Worm (Caenorhabditis elegans) whole organism, dauer: ENCODE measurements around the gene R03G8.1.

ENCODE experiments used
- unc-62 ChIP-seq: sonication (generic microtip); optimal IDR thresholded peaks from 2 replicates; lab custom pipeline; 2017; ENCODE audit warnings: missing biosample characterization, missing genetic modification reagents, missing genetic modification characterization

R03G8.1 gene

DNA sequence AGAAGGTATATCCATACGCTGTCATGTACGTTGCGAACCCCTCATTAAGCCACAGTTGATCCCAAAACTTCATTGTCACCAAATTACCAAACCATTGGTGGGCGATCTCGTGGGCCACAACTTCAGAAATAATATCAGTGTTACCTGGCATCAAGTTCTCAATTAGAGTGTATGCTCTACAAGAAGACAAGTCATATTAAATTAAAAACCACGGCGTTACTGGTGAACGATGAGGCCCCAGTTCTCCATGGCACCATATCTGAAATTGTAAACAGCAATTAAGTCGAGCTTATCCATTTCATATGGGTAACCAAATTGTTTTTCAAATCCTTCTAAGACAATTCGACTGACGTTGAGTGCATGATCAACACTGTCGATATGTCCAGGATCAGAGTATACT is 18.5 kb downstream of the R03G8.1 start:
- TF ChIP-seq unc-62 (GFP tag; lab: Kevin White, UChicago), result no peak

ce11 chrX:13104966-13105365 is 20.6 kb downstream of the R03G8.1 start, which contains the start of gene F17H10.1:
TSS of gene F17H10.1 (plus strand) at chrX:13105241.
- no peak for TF ChIP-seq unc-62 (GFP tag; lab: Kevin White, UChicago)

DNA sequence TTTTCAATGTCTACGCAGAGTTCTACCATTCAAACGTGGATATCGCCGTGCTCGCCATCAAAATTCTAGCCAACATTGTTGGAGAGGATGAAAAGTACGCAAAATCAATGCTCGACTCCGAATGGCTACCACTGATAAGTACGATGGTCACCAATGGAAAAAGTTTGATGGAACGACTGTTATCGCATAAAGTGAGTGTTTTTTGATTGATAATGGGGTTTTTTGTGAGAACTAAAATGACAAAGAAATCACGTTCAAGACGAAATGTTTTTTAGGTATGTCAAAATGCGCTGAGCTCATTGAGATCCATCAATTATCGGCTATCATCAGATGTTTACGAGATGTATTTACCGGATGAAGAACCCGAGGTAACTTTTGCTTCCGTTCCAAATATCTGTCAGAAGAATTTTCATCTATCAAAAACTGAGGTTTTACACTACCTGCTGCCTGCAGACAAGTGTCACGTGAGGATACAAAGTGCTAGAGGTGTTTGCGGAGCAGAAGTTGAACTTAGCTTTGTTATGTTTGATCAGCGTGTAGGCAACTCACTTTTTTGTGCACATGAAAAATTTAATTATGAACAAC is 21.9 kb downstream of the R03G8.1 start:
- no peak for TF ChIP-seq unc-62 (GFP tag; lab: Kevin White, UChicago)

DNA sequence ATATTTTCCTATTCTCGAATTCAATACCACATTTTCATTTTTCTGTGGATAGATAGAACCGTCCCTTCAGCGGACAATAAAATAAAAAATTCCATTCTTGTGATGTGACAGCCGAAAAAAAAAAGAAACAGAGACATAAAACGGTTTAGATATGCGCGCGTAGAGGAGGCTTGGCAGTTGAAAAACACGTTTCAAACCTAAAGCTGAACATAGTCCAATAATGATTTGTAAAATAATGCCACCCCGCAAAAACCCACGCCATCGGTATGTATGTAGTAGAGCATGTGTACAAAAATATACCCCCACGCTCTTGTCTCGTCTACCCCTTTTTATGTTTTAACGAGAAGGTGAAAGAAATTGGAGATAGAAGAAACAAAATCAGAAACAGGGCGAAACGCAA is 24.3 kb downstream of the R03G8.1 start:
- no peak for TF ChIP-seq unc-62 (GFP tag; lab: Kevin White, UChicago)

- no peak for TF ChIP-seq unc-62 (GFP tag; lab: Kevin White, UChicago)
Observed at ce11 chrX:13110004-13110403, 25.6 kb downstream of the R03G8.1 start.

DNA sequence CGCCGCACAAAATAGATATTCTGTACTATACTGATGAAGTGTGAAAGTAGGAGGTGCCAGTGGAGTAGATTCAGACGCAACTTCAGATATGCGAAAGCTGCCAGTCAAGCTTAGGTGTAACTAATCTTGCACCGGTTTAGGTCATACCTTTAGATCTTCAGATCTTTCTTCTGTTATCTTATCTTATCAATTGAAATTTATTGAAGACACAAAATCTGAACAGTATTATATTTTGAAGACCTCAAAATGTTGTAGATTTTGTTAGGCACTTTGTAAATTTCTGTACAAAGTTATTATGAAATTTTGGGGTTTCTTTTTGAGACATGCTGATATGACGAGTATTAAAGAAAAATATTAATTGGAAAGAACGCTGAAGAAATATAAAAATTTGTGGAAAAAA is 28.3 kb downstream of the R03G8.1 start:
- no peak for TF ChIP-seq unc-62 (GFP tag; lab: Kevin White, UChicago)

- TF ChIP-seq unc-62 (GFP tag; lab: Kevin White, UChicago), result no peak
Observed at ce11 chrX:13113457-13113856, 29.1 kb downstream of the R03G8.1 start, which contains the start of gene F17H10.2. TSS of gene F17H10.2 (plus strand) at chrX:13113772.

- TF ChIP-seq unc-62 (GFP tag; lab: Kevin White, UChicago), result no peak
Observed at ce11 chrX:13115694-13116093, 31.3 kb downstream of the R03G8.1 start.

DNA sequence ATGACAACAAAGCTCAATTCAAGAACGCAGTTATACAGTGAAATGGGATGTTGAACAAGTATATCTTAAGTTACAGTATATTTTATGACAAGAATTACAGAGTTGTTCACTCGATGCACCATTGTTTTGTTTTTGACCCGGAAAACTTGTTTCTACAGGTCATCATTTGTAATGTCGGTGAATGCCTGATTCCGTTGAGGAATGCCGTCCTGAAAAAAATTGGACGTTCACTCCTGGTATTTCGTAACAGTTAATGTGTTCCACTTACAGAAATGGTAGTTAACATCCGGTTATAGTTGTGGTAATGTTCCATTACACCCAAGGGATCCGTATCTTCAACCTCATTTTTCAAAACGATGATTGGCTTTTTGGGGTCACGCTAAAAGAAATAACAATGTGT is 32.0 kb downstream of the R03G8.1 start:
- no peak for TF ChIP-seq unc-62 (GFP tag; lab: Kevin White, UChicago)

ce11 chrX:13119900-13120299 is 35.5 kb downstream of the R03G8.1 start:
- no peak for TF ChIP-seq unc-62 (GFP tag; lab: Kevin White, UChicago)

ce11 chrX:13121104-13121503 is 36.7 kb downstream of the R03G8.1 start:
- no peak for TF ChIP-seq unc-62 (GFP tag; lab: Kevin White, UChicago)

DNA sequence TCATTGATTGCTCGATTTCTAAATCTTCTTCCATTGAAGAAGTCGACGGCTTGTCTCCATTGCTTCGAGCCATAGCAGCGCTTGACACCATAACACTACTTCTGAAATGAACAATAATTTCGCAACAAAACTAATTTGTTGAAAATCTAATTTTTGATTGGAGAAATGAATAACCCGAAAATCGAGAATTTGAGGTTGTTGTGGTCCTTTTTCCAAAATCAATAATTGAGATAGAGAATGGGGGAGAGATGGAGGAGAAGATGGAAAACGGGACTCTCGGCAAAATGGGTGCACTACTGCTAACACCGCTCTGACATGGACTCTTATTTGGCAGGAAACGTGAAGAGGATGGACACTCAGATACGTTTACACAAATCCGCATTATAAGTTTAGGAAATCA is 37.8 kb downstream of the R03G8.1 start, which contains the start of gene snx-17:
TSS of gene snx-17 (minus strand) at position 101 of the 400 bp plus-strand sequence.
- no peak for TF ChIP-seq unc-62 (GFP tag; lab: Kevin White, UChicago)

- no peak for TF ChIP-seq unc-62 (GFP tag; lab: Kevin White, UChicago)
Observed at ce11 chrX:13126420-13126819, 42.0 kb downstream of the R03G8.1 start, which contains the start of gene F17H10.4. TSS of gene F17H10.4 (minus strand) at chrX:13126520.

ce11 chrX:13129949-13130348 is 45.6 kb downstream of the R03G8.1 start, which contains the start of gene spin-3:
TSS of gene spin-3 (plus strand) at chrX:13130249.
- TF ChIP-seq unc-62 (GFP tag; lab: Kevin White, UChicago), result no peak

DNA sequence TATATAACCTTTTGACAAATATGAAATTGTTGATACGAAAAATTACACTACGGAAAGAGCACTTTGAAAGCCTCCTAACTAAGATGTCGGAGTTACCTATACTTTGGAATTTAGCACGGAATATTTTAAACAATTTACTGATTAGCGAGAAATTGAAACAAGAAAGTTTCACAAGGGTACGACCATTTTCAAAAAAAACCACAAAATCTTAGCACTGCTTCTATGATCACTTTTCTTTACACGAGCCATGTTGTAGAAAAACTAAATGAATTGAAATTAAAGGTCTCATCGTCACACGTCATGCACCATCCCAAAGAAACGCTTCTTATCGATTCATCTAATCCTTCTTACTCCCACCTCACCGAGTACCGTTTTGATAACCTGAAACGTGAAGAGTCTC is 50.4 kb downstream of the R03G8.1 start, which contains the start of gene F09A5.2:
TSS of gene F09A5.2 (plus strand) at position 301 of the 400 bp plus-strand sequence.
- no peak for TF ChIP-seq unc-62 (GFP tag; lab: Kevin White, UChicago)
